Worm (Caenorhabditis elegans) whole organism, L3 larva: ENCODE measurements around the gene M04G7.1.

ENCODE experiments used
- R02D3.7 ChIP-seq: fragments of 150-350 bp; optimal IDR thresholded peaks from 2 replicates; lab custom pipeline; 2014; ENCODE audit warnings: missing biosample characterization, missing genetic modification characterization
- ZK546.5 ChIP-seq: sonication (generic microtip); optimal IDR thresholded peaks from 2 replicates; lab custom pipeline; 2017; ENCODE audit warnings: missing biosample characterization, missing genetic modification characterization
- aly-2 ChIP-seq: fragments of 150-350 bp; optimal IDR thresholded peaks from 2 replicates; lab custom pipeline; 2014; ENCODE audit warnings: missing biosample characterization, missing genetic modification characterization
- ama-1 ChIP-seq: fragments of 150-350 bp; optimal IDR thresholded peaks from 2 replicates; lab custom pipeline; 2018
- ceh-9 ChIP-seq: sonication (generic microtip); optimal IDR thresholded peaks from 2 replicates; lab custom pipeline; 2018; ENCODE audit warnings: missing biosample characterization, missing genetic modification characterization
- daf-12 ChIP-seq: fragments of 150-350 bp; optimal IDR thresholded peaks from 2 replicates; lab custom pipeline; 2014; ENCODE audit warnings: missing biosample characterization, missing genetic modification reagents, missing genetic modification characterization
- egl-5 ChIP-seq: fragments of 150-350 bp; optimal IDR thresholded peaks from 2 replicates; lab custom pipeline; 2017; ENCODE audit warnings: missing biosample characterization, missing genetic modification reagents, missing genetic modification characterization, inconsistent platforms
- elt-1 ChIP-seq: fragments of 150-350 bp; optimal IDR thresholded peaks from 2 replicates; lab custom pipeline; 2014; ENCODE audit warnings: missing biosample characterization, missing genetic modification characterization
- elt-2 ChIP-seq: sonication (generic microtip); optimal IDR thresholded peaks from 2 replicates; lab custom pipeline; 2016; ENCODE audit warnings: missing genetic modification reagents, mild to moderate bottlenecking, missing genetic modification characterization, missing compliant biosample characterization
- fkh-10 ChIP-seq: sonication (generic microtip); optimal IDR thresholded peaks from 2 replicates; lab custom pipeline; 2017; ENCODE audit warnings: missing biosample characterization, missing genetic modification reagents, missing genetic modification characterization
- fkh-2 ChIP-seq: fragments of 150-350 bp; optimal IDR thresholded peaks from 2 replicates; lab custom pipeline; 2014; ENCODE audit warnings: missing biosample characterization, missing genetic modification reagents, missing genetic modification characterization
- fos-1 ChIP-seq: fragments of 150-350 bp; optimal IDR thresholded peaks from 2 replicates; lab custom pipeline; 2014; ENCODE audit warnings: missing biosample characterization, missing genetic modification characterization
- jun-1 ChIP-seq: fragments of 150-350 bp; optimal IDR thresholded peaks from 2 replicates; lab custom pipeline; 2014; ENCODE audit warnings: missing biosample characterization, missing genetic modification reagents, missing genetic modification characterization
- lin-15B ChIP-seq: fragments of 150-350 bp; optimal IDR thresholded peaks from 2 replicates; lab custom pipeline; 2014; ENCODE audit warnings: missing biosample characterization, missing genetic modification characterization
- lsy-12 ChIP-seq: sonication (generic microtip); optimal IDR thresholded peaks from 2 replicates; lab custom pipeline; 2016; ENCODE audit warnings: mild to moderate bottlenecking, missing genetic modification characterization, missing compliant biosample characterization
- mdl-1 ChIP-seq: fragments of 150-350 bp; optimal IDR thresholded peaks from 2 replicates; lab custom pipeline; 2014; ENCODE audit warnings: missing biosample characterization, missing genetic modification characterization
- mml-1 ChIP-seq: fragments of 150-350 bp; sonication (generic microtip); optimal IDR thresholded peaks from 3 replicates; lab custom pipeline; 2014; ENCODE audit warnings: missing biosample characterization, missing genetic modification characterization
- nfya-1 ChIP-seq: sonication (generic microtip); optimal IDR thresholded peaks from 2 replicates; lab custom pipeline; 2017; ENCODE audit warnings: missing genetic modification characterization, mild to moderate bottlenecking, missing compliant biosample characterization, antibody characterized with exemption, moderate library complexity; ENCODE audit not compliant: insufficient read depth
- nhr-11 ChIP-seq: fragments of 150-350 bp; optimal IDR thresholded peaks from 2 replicates; lab custom pipeline; 2014; ENCODE audit warnings: missing biosample characterization, missing genetic modification characterization
- nhr-12 ChIP-seq: fragments of 150-350 bp; optimal IDR thresholded peaks from 2 replicates; lab custom pipeline; 2014; ENCODE audit warnings: missing biosample characterization, missing genetic modification characterization
- nhr-25 ChIP-seq: sonication (generic microtip); optimal IDR thresholded peaks from 2 replicates; lab custom pipeline; 2017; ENCODE audit warnings: missing biosample characterization, missing genetic modification characterization
- nhr-67 ChIP-seq: fragments of 150-350 bp; optimal IDR thresholded peaks from 2 replicates; lab custom pipeline; 2014; ENCODE audit warnings: missing biosample characterization, missing genetic modification characterization
- nhr-76 ChIP-seq: fragments of 150-350 bp; sonication (generic microtip); optimal IDR thresholded peaks from 5 replicates; lab custom pipeline; 2014; ENCODE audit warnings: missing biosample characterization, missing genetic modification characterization
- nhr-77 ChIP-seq: fragments of 150-350 bp; optimal IDR thresholded peaks from 2 replicates; lab custom pipeline; 2014; ENCODE audit warnings: missing biosample characterization, missing genetic modification characterization
- pha-4 ChIP-seq: fragments of 150-350 bp; optimal IDR thresholded peaks from 2 replicates; lab custom pipeline; 2014; ENCODE audit warnings: missing biosample characterization, missing genetic modification reagents, missing genetic modification characterization
- pqm-1 ChIP-seq: fragments of 150-350 bp; optimal IDR thresholded peaks from 2 replicates; lab custom pipeline; 2017; ENCODE audit warnings: missing biosample characterization, missing genetic modification characterization, inconsistent platforms
- sea-2 ChIP-seq: fragments of 150-350 bp; sonication (generic microtip); optimal IDR thresholded peaks from 4 replicates; lab custom pipeline; 2014; ENCODE audit warnings: missing biosample characterization, missing genetic modification reagents, missing genetic modification characterization
- skn-1 ChIP-seq: fragments of 150-350 bp; optimal IDR thresholded peaks from 2 replicates; lab custom pipeline; 2014; ENCODE audit warnings: missing biosample characterization, missing genetic modification characterization
- snpc-4 ChIP-seq: fragments of 150-350 bp; optimal IDR thresholded peaks from 2 replicates; lab custom pipeline; 2014; ENCODE audit warnings: missing biosample characterization, missing genetic modification characterization
- tbx-2 ChIP-seq: sonication (generic microtip); optimal IDR thresholded peaks from 2 replicates; lab custom pipeline; 2016; ENCODE audit warnings: mild to moderate bottlenecking, missing genetic modification characterization, missing compliant biosample characterization
- unc-39 ChIP-seq: sonication (generic microtip); optimal IDR thresholded peaks from 4 replicates; lab custom pipeline; 2017; ENCODE audit warnings: missing biosample characterization, missing genetic modification characterization
- unc-62 ChIP-seq: fragments of 150-350 bp; sonication (generic microtip); optimal IDR thresholded peaks from 4 replicates; lab custom pipeline; 2014; ENCODE audit warnings: missing biosample characterization, missing genetic modification reagents, missing genetic modification characterization
- ztf-11 ChIP-seq: fragments of 150-350 bp; optimal IDR thresholded peaks from 2 replicates; lab custom pipeline; 2014; ENCODE audit warnings: missing biosample characterization, missing genetic modification characterization
- ztf-4 ChIP-seq: fragments of 150-350 bp; optimal IDR thresholded peaks from 2 replicates; lab custom pipeline; 2014; ENCODE audit warnings: missing biosample characterization, missing genetic modification characterization

The M04G7.1 gene

DNA sequence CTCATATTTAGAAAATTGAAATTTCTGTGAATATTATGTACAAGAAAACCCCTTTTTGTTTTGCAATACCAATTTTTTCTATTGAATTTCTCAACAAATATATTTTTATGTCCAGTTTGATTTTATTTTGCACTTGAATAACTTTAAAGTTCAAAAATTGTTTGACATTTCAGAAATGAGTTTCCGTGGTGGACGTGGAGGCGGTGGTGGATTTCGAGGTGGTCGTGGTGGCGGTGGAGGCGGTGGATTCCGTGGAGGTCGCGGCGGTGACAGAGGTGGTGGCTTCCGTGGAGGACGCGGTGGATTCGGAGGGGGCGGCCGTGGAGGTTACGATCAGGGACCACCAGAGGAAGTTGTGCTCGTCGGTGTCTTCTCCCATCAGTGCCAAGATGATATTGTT is 29.6 kb upstream of the M04G7.1 start, which contains the start of gene garr-1:
garr-1 (plus strand) TSS at position 174 of the 400 bp plus-strand sequence.
- no peak for TF ChIP-seq fkh-10 (GFP tag; lab: Kevin White, UChicago)
- TF ChIP-seq jun-1 (tag; lab: Kevin White, UChicago): no peak
- TF ChIP-seq nhr-25 (tag; lab: Kevin White, UChicago): no peak
- no peak for TF ChIP-seq pha-4 (tag; lab: Kevin White, UChicago)
- TF ChIP-seq mdl-1 (tag; lab: Kevin White, UChicago): no peak
- no peak for TF ChIP-seq ama-1 (lab: Kevin White, UChicago)
- TF ChIP-seq aly-2 (tag; lab: Kevin White, UChicago): no peak
- TF ChIP-seq tbx-2 (tag; lab: Kevin White, UChicago): no peak
- no peak for TF ChIP-seq snpc-4 (tag; lab: Kevin White, UChicago)
- no peak for TF ChIP-seq ztf-4 (tag; lab: Kevin White, UChicago)
- TF ChIP-seq, all 47 proteins: peak for 0

ce11 chrIV:426597-426996 is 29.0 kb upstream of the M04G7.1 start:
- no peak for TF ChIP-seq R02D3.7
- no peak for TF ChIP-seq fkh-10 (GFP tag; lab: Kevin White, UChicago)
- no peak for TF ChIP-seq nhr-12 (tag; lab: Kevin White, UChicago)
- no peak for TF ChIP-seq fkh-2 (tag; lab: Kevin White, UChicago)
- no peak for TF ChIP-seq mdl-1 (tag; lab: Kevin White, UChicago)
- no peak for TF ChIP-seq nhr-77
- no peak for TF ChIP-seq skn-1
- no peak for TF ChIP-seq nhr-11
- no peak for TF ChIP-seq aly-2 (tag; lab: Kevin White, UChicago)
- no peak for TF ChIP-seq elt-1
- TF ChIP-seq ceh-9 (tag; lab: Kevin White, UChicago): no peak
- no peak for TF ChIP-seq pha-4 (tag; lab: Kevin White, UChicago)
- no peak for TF ChIP-seq lin-15B (tag; lab: Kevin White, UChicago)
- TF ChIP-seq unc-39: no peak

ce11 chrIV:427100-427908 is 28.3 kb upstream of the M04G7.1 start:
- TF ChIP-seq pqm-1 (tag; lab: Kevin White, UChicago) (no peak), fos-1 (tag; lab: Kevin White, UChicago) (no peak), nfya-1 (tag; lab: Kevin White, UChicago) (peak; percentile 28)

DNA sequence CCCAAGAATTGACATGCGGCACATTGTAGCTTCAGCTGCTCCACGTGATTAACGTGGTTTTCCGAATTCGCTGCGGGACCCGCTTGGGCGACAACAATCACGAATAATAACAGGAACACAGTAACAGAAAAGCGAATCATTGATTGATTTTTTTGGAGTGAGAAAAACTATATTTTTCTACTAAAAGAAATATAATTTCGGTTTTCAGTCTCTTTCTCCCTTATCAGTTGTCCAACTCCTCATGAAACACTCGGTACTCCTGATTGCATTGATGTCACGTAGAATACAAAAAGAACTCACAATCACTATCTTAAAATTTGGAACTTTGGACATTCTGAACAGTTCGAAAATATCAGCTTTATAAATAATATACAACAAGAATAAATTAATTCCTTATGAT is 26.7 kb upstream of the M04G7.1 start, which contains the start of gene Y66H1A.5:
Y66H1A.5 (minus strand) TSS at position 265 of the 400 bp plus-strand sequence.
- TF ChIP-seq elt-2 (tag; lab: Kevin White, UChicago): peak; percentile 74
- TF ChIP-seq ztf-4 (tag; lab: Kevin White, UChicago): no peak
- no peak for TF ChIP-seq daf-12
- TF ChIP-seq pqm-1 (tag; lab: Kevin White, UChicago): peak; percentile 48
- TF ChIP-seq egl-5 (tag; lab: Kevin White, UChicago): no peak
- TF ChIP-seq pha-4 (tag; lab: Kevin White, UChicago): peak; percentile 26
- TF ChIP-seq, all 47 proteins: peak for 3

DNA sequence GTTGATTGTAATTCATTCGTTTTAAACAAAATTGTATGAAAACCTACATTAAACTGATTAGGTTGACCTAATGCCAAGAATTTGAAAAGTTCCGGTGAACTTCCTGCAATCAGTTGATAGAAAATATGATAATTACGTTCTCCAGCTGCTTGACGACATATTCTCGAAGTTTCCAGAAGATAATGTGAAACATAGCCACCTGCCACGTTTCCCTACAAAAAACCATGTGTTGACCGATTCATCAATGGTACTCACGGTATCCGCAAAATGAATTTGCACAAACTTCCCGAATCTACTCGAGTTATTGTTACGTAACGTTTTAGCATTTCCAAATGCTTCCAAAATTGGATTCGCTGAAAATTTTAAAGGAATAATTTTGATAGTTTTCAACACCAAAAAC is 17.2 kb upstream of the M04G7.1 start:
- TF ChIP-seq skn-1: no peak
- no peak for TF ChIP-seq nhr-25 (tag; lab: Kevin White, UChicago)
- TF ChIP-seq lsy-12 (tag; lab: Kevin White, UChicago): no peak
- TF ChIP-seq nhr-77: no peak

ce11 chrIV:440509-440908 is 15.1 kb upstream of the M04G7.1 start, which contains the start of gene hum-8:
Gene hum-8 (minus strand): TSS chrIV:440554.
- TF ChIP-seq pha-4 (tag; lab: Kevin White, UChicago): peak; percentile 67
- TF ChIP-seq unc-62 (GFP tag; lab: Kevin White, UChicago): no peak
- TF ChIP-seq mml-1 (tag; lab: Kevin White, UChicago): no peak
- TF ChIP-seq elt-2 (tag; lab: Kevin White, UChicago): peak; percentile 86
- TF ChIP-seq nhr-67: no peak
- no peak for TF ChIP-seq ceh-9 (tag; lab: Kevin White, UChicago)
- no peak for TF ChIP-seq ztf-4 (tag; lab: Kevin White, UChicago)
- TF ChIP-seq sea-2 (GFP tag; lab: Kevin White, UChicago): no peak
- TF ChIP-seq nhr-76 (tag; lab: Kevin White, UChicago): no peak
- no peak for TF ChIP-seq ZK546.5 (tag; lab: Kevin White, UChicago)
- TF ChIP-seq nhr-25 (tag; lab: Kevin White, UChicago): no peak
- TF ChIP-seq daf-12: no peak
- no peak for TF ChIP-seq nhr-77
- no peak for TF ChIP-seq nfya-1 (tag; lab: Kevin White, UChicago)
- no peak for TF ChIP-seq ztf-11
- no peak for TF ChIP-seq aly-2 (tag; lab: Kevin White, UChicago)
- TF ChIP-seq nhr-11: no peak
- TF ChIP-seq lsy-12 (tag; lab: Kevin White, UChicago): no peak
- TF ChIP-seq pqm-1 (tag; lab: Kevin White, UChicago): peak; percentile 37
